Worm (Caenorhabditis elegans) whole organism, late embryonic: Measurements from ENCODE around the gene B0252.11.
A peak's percentile ranks its signal among the peaks of the same experiment; 100 is the strongest.

Experiments
- C38D4.7 ChIP-seq: fragments of 200-800 bp; sonication (Bioruptor generic); optimal IDR thresholded peaks from 2 replicates; lab custom pipeline; 2018; ENCODE audit warnings: mild to moderate bottlenecking, missing genetic modification characterization, moderate library complexity, missing compliant biosample characterization
- K02D7.2 ChIP-seq: sonication (generic microtip); optimal IDR thresholded peaks from 2 replicates; lab custom pipeline; 2017; ENCODE audit warnings: mild to moderate bottlenecking, missing genetic modification characterization, missing compliant biosample characterization
- K09A11.1 ChIP-seq: sonication (generic microtip); optimal IDR thresholded peaks from 2 replicates; lab custom pipeline; 2017; ENCODE audit warnings: antibody characterized with exemption, mild to moderate bottlenecking, missing genetic modification characterization, missing compliant biosample characterization; ENCODE audit not compliant: insufficient read depth
- T23F11.4 ChIP-seq: fragments of 200-800 bp; sonication (Bioruptor generic); optimal IDR thresholded peaks from 2 replicates; lab custom pipeline; 2018; ENCODE audit warnings: mild to moderate bottlenecking, missing genetic modification characterization, missing compliant biosample characterization
- Y22D7AL.16 ChIP-seq: sonication (generic microtip); optimal IDR thresholded peaks from 2 replicates; lab custom pipeline; 2016; ENCODE audit warnings: missing genetic modification characterization, missing compliant biosample characterization
- ama-1 ChIP-seq: fragments of 150-350 bp; optimal IDR thresholded peaks from 2 replicates; lab custom pipeline; 2014
- ceh-14 ChIP-seq: sonication (generic microtip); optimal IDR thresholded peaks from 2 replicates; lab custom pipeline; 2016; ENCODE audit warnings: missing genotype, missing genetic modification characterization, missing compliant biosample characterization
- ceh-18 ChIP-seq: sonication (generic microtip); optimal IDR thresholded peaks from 2 replicates; lab custom pipeline; 2016; ENCODE audit warnings: missing genetic modification characterization, missing compliant biosample characterization
- ceh-19 ChIP-seq: fragments of 200-800 bp; sonication (Bioruptor generic); optimal IDR thresholded peaks from 2 replicates; lab custom pipeline; 2018; ENCODE audit warnings: mild to moderate bottlenecking, missing genetic modification characterization, missing compliant biosample characterization
- ceh-2 ChIP-seq: sonication (generic microtip); optimal IDR thresholded peaks from 2 replicates; lab custom pipeline; 2016; ENCODE audit warnings: missing genotype, missing genetic modification characterization, missing compliant biosample characterization
- ceh-22 ChIP-seq: sonication (generic microtip); optimal IDR thresholded peaks from 2 replicates; lab custom pipeline; 2017; ENCODE audit warnings: missing biosample characterization, missing genetic modification characterization
- ceh-31 ChIP-seq: sonication (generic microtip); optimal IDR thresholded peaks from 2 replicates; lab custom pipeline; 2016; ENCODE audit warnings: missing genetic modification characterization, missing compliant biosample characterization
- ceh-34 ChIP-seq: sonication (generic microtip); optimal IDR thresholded peaks from 2 replicates; lab custom pipeline; 2016; ENCODE audit warnings: mild to moderate bottlenecking, missing genetic modification characterization, missing compliant biosample characterization
- ceh-45 ChIP-seq: fragments of 200-800 bp; sonication (Bioruptor generic); IDR thresholded peaks from 2 replicates; pipeline ENCODE4 v1.3.6; 2022; ENCODE audit warnings: missing genetic modification reagents, missing genetic modification characterization, missing compliant biosample characterization
- ceh-6 ChIP-seq: fragments of 200-800 bp; sonication (Bioruptor generic); optimal IDR thresholded peaks from 2 replicates; lab custom pipeline; 2018; ENCODE audit warnings: mild to moderate bottlenecking, missing genetic modification characterization, missing compliant biosample characterization
- che-1 ChIP-seq: sonication (generic microtip); optimal IDR thresholded peaks from 2 replicates; lab custom pipeline; 2016; ENCODE audit warnings: mild to moderate bottlenecking, missing genetic modification characterization, missing compliant biosample characterization
- dmd-4 ChIP-seq: sonication (generic microtip); optimal IDR thresholded peaks from 2 replicates; lab custom pipeline; 2016; ENCODE audit warnings: borderline replicate concordance, missing genetic modification characterization, missing compliant biosample characterization
- dve-1 ChIP-seq: sonication (generic microtip); optimal IDR thresholded peaks from 2 replicates; lab custom pipeline; 2017; ENCODE audit warnings: antibody characterized with exemption, mild to moderate bottlenecking, missing genetic modification characterization, missing compliant biosample characterization
- elt-2 ChIP-seq: sonication (generic microtip); optimal IDR thresholded peaks from 2 replicates; lab custom pipeline; 2016; ENCODE audit warnings: missing genetic modification reagents, missing genetic modification characterization, missing compliant biosample characterization
- elt-4 ChIP-seq: sonication (generic microtip); optimal IDR thresholded peaks from 2 replicates; lab custom pipeline; 2016; ENCODE audit warnings: missing genetic modification characterization, missing compliant biosample characterization
- ets-4 ChIP-seq: sonication (generic microtip); optimal IDR thresholded peaks from 2 replicates; lab custom pipeline; 2016; ENCODE audit warnings: missing genetic modification characterization, missing compliant biosample characterization
- fkh-10 ChIP-seq: fragments of 150-350 bp; optimal IDR thresholded peaks from 2 replicates; lab custom pipeline; 2014; ENCODE audit warnings: missing biosample characterization, missing genetic modification reagents, missing genetic modification characterization
- fkh-6 ChIP-seq: sonication (generic microtip); optimal IDR thresholded peaks from 2 replicates; lab custom pipeline; 2016; ENCODE audit warnings: missing genetic modification characterization, missing compliant biosample characterization
- gmeb-2 ChIP-seq: sonication (generic microtip); optimal IDR thresholded peaks from 2 replicates; lab custom pipeline; 2016; ENCODE audit warnings: missing genetic modification characterization, inconsistent platforms, missing compliant biosample characterization
- hlh-13 ChIP-seq: fragments of 200-800 bp; sonication (Bioruptor generic); optimal IDR thresholded peaks from 2 replicates; lab custom pipeline; 2018; ENCODE audit warnings: mild to moderate bottlenecking, missing genetic modification characterization, missing compliant biosample characterization
- hlh-15 ChIP-seq: sonication (generic microtip); optimal IDR thresholded peaks from 2 replicates; lab custom pipeline; 2016; ENCODE audit warnings: missing genetic modification characterization, missing compliant biosample characterization
- hlh-6 ChIP-seq: sonication (generic microtip); optimal IDR thresholded peaks from 2 replicates; lab custom pipeline; 2016; ENCODE audit warnings: missing genotype, missing genetic modification characterization, missing compliant biosample characterization
- hlh-8 ChIP-seq: sonication (generic microtip); optimal IDR thresholded peaks from 2 replicates; lab custom pipeline; 2016; ENCODE audit warnings: missing genotype, missing genetic modification characterization, missing compliant biosample characterization
- lim-6 ChIP-seq: sonication (generic microtip); optimal IDR thresholded peaks from 2 replicates; lab custom pipeline; 2016; ENCODE audit warnings: missing genetic modification characterization, missing compliant biosample characterization
- lin-11 ChIP-seq: fragments of 200-800 bp; sonication (Bioruptor generic); optimal IDR thresholded peaks from 2 replicates; lab custom pipeline; 2018; ENCODE audit warnings: mild to moderate bottlenecking, missing genetic modification characterization, missing compliant biosample characterization
- madf-2 ChIP-seq: sonication (generic microtip); optimal IDR thresholded peaks from 2 replicates; lab custom pipeline; 2017; ENCODE audit warnings: missing genetic modification characterization, missing compliant biosample characterization
- mec-3 ChIP-seq: sonication (generic microtip); optimal IDR thresholded peaks from 2 replicates; lab custom pipeline; 2016; ENCODE audit warnings: borderline replicate concordance, missing genetic modification characterization, missing compliant biosample characterization
- nfya-1 ChIP-seq: sonication (generic microtip); optimal IDR thresholded peaks from 2 replicates; lab custom pipeline; 2017; ENCODE audit warnings: missing genetic modification characterization, mild to moderate bottlenecking, missing compliant biosample characterization, antibody characterized with exemption, moderate library complexity
- nhr-232 ChIP-seq: sonication (generic microtip); optimal IDR thresholded peaks from 2 replicates; lab custom pipeline; 2016; ENCODE audit warnings: missing genetic modification characterization, missing compliant biosample characterization
- pat-9 ChIP-seq: fragments of 200-800 bp; sonication (Bioruptor generic); optimal IDR thresholded peaks from 2 replicates; lab custom pipeline; 2018; ENCODE audit warnings: mild to moderate bottlenecking, missing genetic modification characterization, moderate library complexity, missing compliant biosample characterization
- pha-2 ChIP-seq: sonication (generic microtip); optimal IDR thresholded peaks from 2 replicates; lab custom pipeline; 2017; ENCODE audit warnings: mild to moderate bottlenecking, missing genetic modification characterization, missing compliant biosample characterization
- pha-4 ChIP-seq: fragments of 150-350 bp; optimal IDR thresholded peaks from 2 replicates; lab custom pipeline; 2018; ENCODE audit warnings: missing biosample characterization, missing genetic modification reagents, missing genetic modification characterization
- pqm-1 ChIP-seq: sonication (generic microtip); optimal IDR thresholded peaks from 2 replicates; lab custom pipeline; 2016; ENCODE audit warnings: missing genetic modification characterization, missing compliant biosample characterization
- pros-1 ChIP-seq: fragments of 150-350 bp; optimal IDR thresholded peaks from 2 replicates; lab custom pipeline; 2014; ENCODE audit warnings: missing biosample characterization, missing genetic modification reagents, missing genetic modification characterization
- ref-2 ChIP-seq: sonication (generic microtip); optimal IDR thresholded peaks from 2 replicates; lab custom pipeline; 2016; ENCODE audit warnings: missing genetic modification characterization, missing compliant biosample characterization
- rnt-1 ChIP-seq: sonication (generic microtip); optimal IDR thresholded peaks from 2 replicates; lab custom pipeline; 2016; ENCODE audit warnings: missing genetic modification characterization, missing compliant biosample characterization
- sdc-2 ChIP-seq: sonication (generic microtip); optimal IDR thresholded peaks from 2 replicates; lab custom pipeline; 2016; ENCODE audit warnings: missing genotype, missing genetic modification characterization, missing compliant biosample characterization
- sox-4 ChIP-seq: sonication (generic microtip); optimal IDR thresholded peaks from 2 replicates; lab custom pipeline; 2017; ENCODE audit warnings: mild to moderate bottlenecking, missing genetic modification characterization, inconsistent platforms, missing compliant biosample characterization
- tbx-2 ChIP-seq: sonication (generic microtip); optimal IDR thresholded peaks from 2 replicates; lab custom pipeline; 2016; ENCODE audit warnings: missing genetic modification characterization, missing compliant biosample characterization
- tbx-7 ChIP-seq: sonication (generic microtip); optimal IDR thresholded peaks from 2 replicates; lab custom pipeline; 2016; ENCODE audit warnings: missing genotype, missing genetic modification characterization, missing compliant biosample characterization
- unc-3 ChIP-seq, 2 experiments: fragments of 200-800 bp in 1 of 2; sonication (Bioruptor generic) in 1 of 2; sonication (generic microtip) in 1 of 2; conservative IDR thresholded peaks in 1 of 2; optimal IDR thresholded peaks in 1 of 2; 2 replicates each; pipeline versions ENCODE4 v1.3.6 to Lab custom; 2016 to 2022; ENCODE audit warnings: missing compliant biosample characterization in 2 of 2, missing genetic modification characterization in 2 of 2, missing genetic modification reagents in 1 of 2
- unc-42 ChIP-seq: sonication (generic microtip); optimal IDR thresholded peaks from 2 replicates; lab custom pipeline; 2016; ENCODE audit warnings: missing genotype, missing genetic modification characterization, missing compliant biosample characterization
- unc-86 ChIP-seq: sonication (generic microtip); optimal IDR thresholded peaks from 2 replicates; lab custom pipeline; 2016; ENCODE audit warnings: missing genetic modification characterization, missing compliant biosample characterization
- ztf-16 ChIP-seq: sonication (generic microtip); optimal IDR thresholded peaks from 2 replicates; lab custom pipeline; 2017; ENCODE audit warnings: missing genetic modification characterization, missing compliant biosample characterization

The B0252.11 gene

ce11 chrII:6951250-6951806 lies 33.7 kb upstream of the B0252.11 start, which contains the start of the genes malt-1 and ceh-38 (continued):
- no peak for TF ChIP-seq K09A11.1
- no peak for TF ChIP-seq elt-4 (tag; lab: Kevin White, UChicago)
- TF ChIP-seq pha-2 (tag; lab: Kevin White, UChicago), result no peak
- TF ChIP-seq pha-4 (tag; lab: Kevin White, UChicago), result no peak
- TF ChIP-seq ceh-6 (GFP tag; lab: Kevin White, UChicago), result peak; percentile 47
- TF ChIP-seq ceh-31, result peak; percentile 91
- TF ChIP-seq rnt-1 (tag; lab: Kevin White, UChicago), result peak; percentile 51
- TF ChIP-seq hlh-15 (tag; lab: Kevin White, UChicago), result no peak
- TF ChIP-seq lin-11 (tag; lab: Kevin White, UChicago), result no peak
- no peak for TF ChIP-seq T23F11.4
- no peak for TF ChIP-seq K02D7.2 (tag; lab: Kevin White, UChicago)
- TF ChIP-seq ceh-34 (tag; lab: Kevin White, UChicago), result peak; percentile 57
- peak; percentile 72 for TF ChIP-seq pros-1 (tag; lab: Kevin White, UChicago)
- no peak for TF ChIP-seq fkh-6 (tag; lab: Kevin White, UChicago)
- TF ChIP-seq unc-86, result peak; percentile 47
- no peak for TF ChIP-seq ama-1 (lab: Kevin White, UChicago)
- TF ChIP-seq ref-2 (tag; lab: Kevin White, UChicago), result peak; percentile 77
- no peak for TF ChIP-seq sdc-2
- no peak for TF ChIP-seq ceh-22 (tag; lab: Kevin White, UChicago)
- peak; percentile 3 for TF ChIP-seq fkh-10 (GFP tag; lab: Kevin White, UChicago)
- TF ChIP-seq ceh-18 (tag; lab: Kevin White, UChicago), result peak; percentile 80
- TF ChIP-seq ceh-2, result peak; percentile 56
- peak; percentile 20 for TF ChIP-seq madf-2 (tag; lab: Kevin White, UChicago)
- no peak for TF ChIP-seq Y22D7AL.16
- TF ChIP-seq tbx-7 (tag; lab: Kevin White, UChicago), result no peak
- no peak for TF ChIP-seq pat-9 (tag; lab: Kevin White, UChicago)
- TF ChIP-seq ceh-14 (tag; lab: Kevin White, UChicago), result peak; percentile 36

ce11 chrII:6943299-6944051 lies 25.9 kb upstream of the B0252.11 start:
- TF ChIP-seq nfya-1, result peak; percentile 53
- peak; percentile 46 for TF ChIP-seq elt-2 (tag; lab: Kevin White, UChicago)
- TF ChIP-seq hlh-6 (tag; lab: Kevin White, UChicago), result no peak
- no peak for TF ChIP-seq lim-6
- no peak for TF ChIP-seq che-1 (tag; lab: Kevin White, UChicago)
- TF ChIP-seq K02D7.2 (tag; lab: Kevin White, UChicago), result no peak
- no peak for TF ChIP-seq hlh-8 (tag; lab: Kevin White, UChicago)
- no peak for TF ChIP-seq unc-3 (GFP tag; conservative IDR thresholded peaks at IDR 0.05; lab: Robert Waterston, UW)
- TF ChIP-seq unc-3 (tag; optimal IDR thresholded peaks at IDR 0.05; lab: Kevin White, UChicago), result no peak
- TF ChIP-seq rnt-1 (tag; lab: Kevin White, UChicago), result no peak
- peak; percentile 0 for TF ChIP-seq C38D4.7 (GFP tag; lab: Kevin White, UChicago)
- TF ChIP-seq mec-3 (tag; lab: Kevin White, UChicago), result no peak
- TF ChIP-seq ceh-2, result peak; percentile 39
- no peak for TF ChIP-seq ceh-18 (tag; lab: Kevin White, UChicago)
- no peak for TF ChIP-seq pat-9 (tag; lab: Kevin White, UChicago)
- TF ChIP-seq ceh-45 (GFP tag; lab: Robert Waterston, UW), result no peak
- no peak for TF ChIP-seq tbx-7 (tag; lab: Kevin White, UChicago)
- TF ChIP-seq tbx-2 (tag; lab: Kevin White, UChicago), result peak; percentile 54
- TF ChIP-seq lin-11 (tag; lab: Kevin White, UChicago), result no peak
- no peak for TF ChIP-seq pqm-1
- TF ChIP-seq sdc-2, result peak; percentile 48
- no peak for TF ChIP-seq gmeb-2 (tag; lab: Kevin White, UChicago)
- TF ChIP-seq ceh-14 (tag; lab: Kevin White, UChicago), result peak; percentile 59
- TF ChIP-seq ets-4 (tag; lab: Kevin White, UChicago), result no peak
- peak; percentile 37 for TF ChIP-seq ceh-19 (GFP tag; lab: Kevin White, UChicago)
- peak; percentile 20 for TF ChIP-seq nhr-232
- TF ChIP-seq dve-1 (tag; lab: Kevin White, UChicago), result no peak
- TF ChIP-seq sox-4 (tag; lab: Kevin White, UChicago), result peak; percentile 38
- TF ChIP-seq unc-42 (tag; lab: Kevin White, UChicago), result peak; percentile 53
- no peak for TF ChIP-seq ztf-16 (tag; lab: Kevin White, UChicago)
- no peak for TF ChIP-seq hlh-13 (GFP tag; lab: Kevin White, UChicago)
- no peak for TF ChIP-seq dmd-4
